Fruit fly (Drosophila melanogaster): Measurements from ENCODE around the gene Taf7.

Gene Taf7

dm6 chr3R:7907311-7907710, at the start of gene Taf7, which contains the start of gene EMC1 (continued):
- TF ChIP-seq row (GFP tag; IDR thresholded peaks at IDR 0.05): peak; percentile 96
- TF ChIP-seq dimm (GFP tag; IDR thresholded peaks at IDR 0.05): no peak
- TF ChIP-seq Antp (GFP tag; optimal IDR thresholded peaks at IDR 0.05): peak; percentile 51
- TF ChIP-seq CG12942 (GFP tag; optimal IDR thresholded peaks at IDR 0.05): peak; percentile 30
- TF ChIP-seq CG4730 (GFP tag; IDR thresholded peaks at IDR 0.05): no peak
- peak; percentile 44 to 64 for TF ChIP-seq dpn (GFP tag; optimal IDR thresholded peaks at IDR 0.05)
- peak; percentile 16 for TF ChIP-seq CG12155 (GFP tag; optimal IDR thresholded peaks at IDR 0.05)
- TF ChIP-seq slou (GFP tag; optimal IDR thresholded peaks at IDR 0.05): peak; percentile 44
- peak; percentile 20 for TF ChIP-seq p53 (GFP tag; optimal IDR thresholded peaks at IDR 0.05)
- TF ChIP-seq Hmr (GFP tag; optimal IDR thresholded peaks at IDR 0.05): no peak
- no peak for TF ChIP-seq CG1603 (tag; optimal IDR thresholded peaks at IDR 0.05)
- no peak for TF ChIP-seq CG11560 (tag; IDR thresholded peaks at IDR 0.05)
- peak; percentile 47 for TF ChIP-seq Side (GFP tag; optimal IDR thresholded peaks at IDR 0.05)
- peak; percentile 100 for TF ChIP-seq BEAF-32 (GFP tag; optimal IDR thresholded peaks at IDR 0.05)
- no peak for TF ChIP-seq Nf-YB (GFP tag; optimal IDR thresholded peaks at IDR 0.05)
- TF ChIP-seq CG11695 (GFP tag; IDR thresholded peaks at IDR 0.05): no peak
- TF ChIP-seq B-H2 (GFP tag; optimal IDR thresholded peaks at IDR 0.05): no peak
- TF ChIP-seq cato (GFP tag; optimal IDR thresholded peaks at IDR 0.05; ENCODE audit: borderline replicate concordance): no peak
- peak; percentile 64 for TF ChIP-seq CG2120 (GFP tag; optimal IDR thresholded peaks at IDR 0.05)
- TF ChIP-seq ham (GFP tag; IDR thresholded peaks at IDR 0.05): no peak
- TF ChIP-seq CG32532 (GFP tag; IDR thresholded peaks at IDR 0.05): 0 out of 2 replicates have a peak, but pooled peaks have one; percentile 22
- no peak for TF ChIP-seq CG7372 (GFP tag; IDR thresholded peaks at IDR 0.05)
- TF ChIP-seq pum (GFP tag; optimal IDR thresholded peaks at IDR 0.05): peak; percentile 58
- peak; percentile 34 for TF ChIP-seq CG12236 (GFP tag; optimal IDR thresholded peaks at IDR 0.05)
- TF ChIP-seq tgo (GFP tag; IDR thresholded peaks at IDR 0.05): 0 out of 3 replicates have a peak, but pooled peaks have one; percentile 17
- TF ChIP-seq hth (optimal IDR thresholded peaks at IDR 0.05): no peak
- TF ChIP-seq zfh1 (GFP tag; IDR thresholded peaks at IDR 0.05): no peak
- no peak for TF ChIP-seq br (optimal IDR thresholded peaks at IDR 0.05)
- peak; percentile 100 for TF ChIP-seq CG7357 (GFP tag; IDR thresholded peaks at IDR 0.05)
- TF ChIP-seq lab (GFP tag; optimal IDR thresholded peaks at IDR 0.05): no peak
- peak; percentile 61 for TF ChIP-seq dm (GFP tag; optimal IDR thresholded peaks at IDR 0.05)
- peak; percentile 13 for TF ChIP-seq CG1647 (GFP tag; optimal IDR thresholded peaks at IDR 0.05)
- no peak for TF ChIP-seq CG4424 (GFP tag; optimal IDR thresholded peaks at IDR 0.05)
- no peak for TF ChIP-seq CG15011 (GFP tag; optimal IDR thresholded peaks at IDR 0.05)
- no peak for TF ChIP-seq abd-A (tag; optimal IDR thresholded peaks at IDR 0.05)
- no peak for TF ChIP-seq dysf (GFP tag; IDR thresholded peaks at IDR 0.05)
- TF ChIP-seq disco-r (GFP tag; optimal IDR thresholded peaks at IDR 0.05): no peak
- no peak for TF ChIP-seq CG6654 (GFP tag; optimal IDR thresholded peaks at IDR 0.05)
- TF ChIP-seq sna (GFP tag; IDR thresholded peaks at IDR 0.05; ENCODE audit: partially characterized antibody): peak; percentile 92
- TF ChIP-seq CG11093 (GFP tag; IDR thresholded peaks at IDR 0.05): no peak
- TF ChIP-seq CG9797 (GFP tag; optimal IDR thresholded peaks at IDR 0.05): peak; percentile 49
- peak; percentile 26; the same call in 1 of the 2 replicates for TF ChIP-seq E2f2 (GFP tag; IDR thresholded peaks at IDR 0.05)
- peak; percentile 76 for TF ChIP-seq CG14710 (tag; optimal IDR thresholded peaks at IDR 0.05)
- TF ChIP-seq CG12299 (tag; optimal IDR thresholded peaks at IDR 0.05): no peak
- TF ChIP-seq fd64A (GFP tag; optimal IDR thresholded peaks at IDR 0.05): no peak
- TF ChIP-seq cad (GFP tag; optimal IDR thresholded peaks at IDR 0.05): no peak
- peak; percentile 83 for TF ChIP-seq CG8478 (optimal IDR thresholded peaks at IDR 0.05)
- TF ChIP-seq CG7745 (tag; optimal IDR thresholded peaks at IDR 0.05): no peak
- TF ChIP-seq CG8765 (GFP tag; IDR thresholded peaks at IDR 0.05): no peak
- peak; percentile 59 for TF ChIP-seq CG4820 (GFP tag; optimal IDR thresholded peaks at IDR 0.05)
- TF ChIP-seq otp (GFP tag; IDR thresholded peaks at IDR 0.05): no peak
- TF ChIP-seq CG7556 (GFP tag; optimal IDR thresholded peaks at IDR 0.05): no peak
- no peak for TF ChIP-seq CG15073 (GFP tag; optimal IDR thresholded peaks at IDR 0.05)

Data from whole organism, embryonic.